Worm (Caenorhabditis elegans) whole organism, midembryonic: ENCODE results near the gene srj-18.

Experiments used
- T22C8.4 ChIP-seq: fragments of 200-800 bp; sonication (Bioruptor generic); IDR thresholded peaks from 2 replicates; pipeline ENCODE4 v1.3.6; 2022; ENCODE audit warnings: missing genetic modification characterization, missing compliant biosample characterization
- cog-1 ChIP-seq: sonication (generic microtip); optimal IDR thresholded peaks from 2 replicates; lab custom pipeline; 2016; ENCODE audit warnings: missing genetic modification characterization, missing compliant biosample characterization
- flt-1 ChIP-seq: fragments of 200-800 bp; sonication (Bioruptor generic); IDR thresholded peaks from 2 replicates; pipeline ENCODE4 v1.3.6; 2022; ENCODE audit warnings: missing genetic modification characterization, missing compliant biosample characterization
- klf-2 ChIP-seq: fragments of 200-800 bp; sonication (Bioruptor generic); conservative IDR thresholded peaks from 2 replicates; pipeline ENCODE4 v1.3.6; 2022; ENCODE audit warnings: missing genetic modification reagents, missing genetic modification characterization, missing compliant biosample characterization
- ref-1 ChIP-seq: fragments of 200-800 bp; sonication (Bioruptor generic); conservative IDR thresholded peaks from 2 replicates; pipeline ENCODE4 v1.3.6; 2022; ENCODE audit warnings: missing genetic modification reagents, missing genetic modification characterization, missing compliant biosample characterization
- tab-1 ChIP-seq: fragments of 200-800 bp; sonication (Bioruptor generic); IDR thresholded peaks from 2 replicates; pipeline ENCODE4 v1.3.6; 2022; ENCODE audit warnings: missing genetic modification characterization, missing compliant biosample characterization
- ztf-23 ChIP-seq: fragments of 200-800 bp; sonication (Bioruptor generic); IDR thresholded peaks from 2 replicates; pipeline ENCODE4 v1.3.6; 2022; ENCODE audit warnings: missing genetic modification reagents, missing genetic modification characterization, missing compliant biosample characterization

DNA sequence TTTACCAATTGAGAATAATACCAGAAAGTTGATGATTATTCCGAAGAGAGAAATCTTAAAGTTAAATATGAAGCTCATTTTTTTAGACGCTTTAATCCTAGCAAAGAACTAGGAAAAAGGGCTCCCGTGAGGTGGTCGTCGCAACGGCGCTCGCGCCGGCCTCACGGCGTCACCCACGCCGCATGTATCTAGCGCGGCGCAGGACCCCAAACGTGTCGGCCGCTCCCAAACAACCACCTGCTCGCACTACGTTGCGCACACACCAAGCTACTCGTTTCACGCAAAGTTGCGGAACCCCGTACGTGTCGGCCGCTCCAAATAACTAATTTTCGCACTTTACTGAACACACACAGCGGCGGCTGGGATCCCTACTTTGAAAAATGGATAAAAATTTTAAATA is 27.7 kb upstream of the srj-18 start:
- TF ChIP-seq ztf-23 (GFP tag; lab: Robert Waterston, UW) (no peak), tab-1 (GFP tag; lab: Robert Waterston, UW) (no peak), cog-1 (tag; lab: Kevin White, UChicago) (no peak), flt-1 (GFP tag; lab: Robert Waterston, UW) (no peak), klf-2 (no peak), T22C8.4 (GFP tag; lab: Robert Waterston, UW) (no peak), ref-1 (no peak)
